Fruit fly (Drosophila melanogaster) whole organism, embryonic: ENCODE results near the gene CG5498.

ENCODE experiments used
- Aef1 ChIP-seq: fragments of 200-800 bp; sonication (Bioruptor generic); IDR thresholded peaks from 3 replicates; pipeline ENCODE4 v1.3.6; 2022; ENCODE audit warnings: missing biosample characterization, missing genetic modification characterization
- B-H2 ChIP-seq: fragments of 200-800 bp; sonication (Bioruptor generic); optimal IDR thresholded peaks from 2 replicates; lab custom pipeline; 2018; ENCODE audit warnings: missing biosample characterization, mild to moderate bottlenecking, missing genetic modification characterization
- CG10366 ChIP-seq: fragments of 200-800 bp; sonication (Bioruptor generic); IDR thresholded peaks from 2 replicates; pipeline ENCODE4 v1.3.6; 2022; ENCODE audit warnings: missing biosample characterization, missing genetic modification characterization
- CG11085 ChIP-seq: fragments of 200-800 bp; sonication (Bioruptor generic); IDR thresholded peaks from 2 replicates; pipeline ENCODE4 v1.3.6; 2022; ENCODE audit warnings: missing biosample characterization, missing genetic modification characterization
- CG11504 ChIP-seq: fragments of 200-800 bp; sonication (Bioruptor generic); optimal IDR thresholded peaks from 3 replicates; lab custom pipeline; 2019; ENCODE audit warnings: missing biosample characterization, mild to moderate bottlenecking, missing genetic modification characterization, moderate library complexity
- CG14965 ChIP-seq: fragments of 200-800 bp; sonication (Bioruptor generic); optimal IDR thresholded peaks from 2 replicates; lab custom pipeline; 2016; ENCODE audit warnings: missing biosample characterization, missing genetic modification characterization, borderline replicate concordance
- CG15514 ChIP-seq: fragments of 200-800 bp; sonication (Bioruptor generic); optimal IDR thresholded peaks from 3 replicates; lab custom pipeline; 2017; ENCODE audit warnings: missing biosample characterization, missing genetic modification characterization, mild to moderate bottlenecking, moderate library complexity, missing genetic modification reagents
- CG17385 ChIP-seq: fragments of 200-800 bp; sonication (Bioruptor generic); optimal IDR thresholded peaks from 3 replicates; lab custom pipeline; 2018; ENCODE audit warnings: missing biosample characterization, mild to moderate bottlenecking, missing genetic modification characterization
- CG17612 ChIP-seq: fragments of 200-800 bp; sonication (Bioruptor generic); IDR thresholded peaks from 2 replicates; pipeline ENCODE4 v1.3.6; 2022; ENCODE audit warnings: missing biosample characterization, missing genetic modification characterization
- CG17802 ChIP-seq: fragments of 200-800 bp; sonication (Bioruptor generic); optimal IDR thresholded peaks from 2 replicates; lab custom pipeline; 2018; ENCODE audit warnings: missing biosample characterization, mild to moderate bottlenecking, missing genetic modification characterization, moderate library complexity
- CG17829 ChIP-seq: fragments of 200-800 bp; optimal IDR thresholded peaks from 2 replicates; lab custom pipeline; 2019; ENCODE audit warnings: missing biosample characterization, mild to moderate bottlenecking, missing genetic modification characterization, moderate library complexity
- CG18619 ChIP-seq: fragments of 200-800 bp; sonication (Bioruptor generic); optimal IDR thresholded peaks from 3 replicates; lab custom pipeline; 2017; ENCODE audit warnings: missing biosample characterization, mild to moderate bottlenecking, missing genetic modification characterization
- CG31441 ChIP-seq: fragments of 200-800 bp; sonication (Bioruptor generic); IDR thresholded peaks from 2 replicates; pipeline ENCODE4 v1.3.6; 2022; ENCODE audit warnings: missing biosample characterization, missing genetic modification characterization
- CG34224 ChIP-seq: fragments of 200-800 bp; sonication (Bioruptor generic); IDR thresholded peaks from 3 replicates; pipeline ENCODE4 v1.3.6; 2022; ENCODE audit warnings: missing biosample characterization, missing genetic modification characterization; ENCODE audit not compliant: partially characterized antibody
- CG3847 ChIP-seq: fragments of 200-800 bp; sonication (Bioruptor generic); IDR thresholded peaks from 2 replicates; pipeline ENCODE4 v1.3.6; 2022; ENCODE audit warnings: missing biosample characterization, missing genetic modification characterization
- CG4424 ChIP-seq: fragments of 200-800 bp; sonication (Bioruptor generic); optimal IDR thresholded peaks from 3 replicates; lab custom pipeline; 2016; ENCODE audit warnings: missing biosample characterization, missing genetic modification characterization
- CG5953 ChIP-seq: fragments of 200-800 bp; sonication (Bioruptor generic); IDR thresholded peaks from 2 replicates; pipeline ENCODE4 v1.3.6; 2022; ENCODE audit warnings: missing biosample characterization, missing genetic modification characterization
- CG6272 ChIP-seq: fragments of 200-800 bp; sonication (Bioruptor generic); IDR thresholded peaks from 2 replicates; pipeline ENCODE4 v1.3.6; 2022; ENCODE audit warnings: missing biosample characterization, missing genetic modification characterization
- CG6689 ChIP-seq: fragments of 200-800 bp; sonication (Bioruptor generic); IDR thresholded peaks from 2 replicates; pipeline ENCODE4 v1.3.6; 2022; ENCODE audit warnings: missing biosample characterization, missing genetic modification characterization
- CG6791 ChIP-seq: fragments of 200-800 bp; sonication (Bioruptor generic); IDR thresholded peaks from 3 replicates; pipeline ENCODE4 v1.3.6; 2022; ENCODE audit warnings: missing biosample characterization, missing genetic modification characterization; ENCODE audit not compliant: partially characterized antibody
- CG7271 ChIP-seq: fragments of 200-800 bp; sonication (Bioruptor generic); optimal IDR thresholded peaks from 2 replicates; lab custom pipeline; 2018; ENCODE audit warnings: missing biosample characterization, mild to moderate bottlenecking, missing genetic modification characterization, moderate library complexity
- CrebB ChIP-seq: fragments of 200-800 bp; sonication (Bioruptor generic); optimal IDR thresholded peaks from 3 replicates; lab custom pipeline; 2018; ENCODE audit warnings: missing biosample characterization, mild to moderate bottlenecking, missing genetic modification characterization
- Dll ChIP-seq: fragments of 200-800 bp; sonication (Bioruptor generic); IDR thresholded peaks from 4 replicates; pipeline ENCODE4 v1.3.6; 2022; ENCODE audit warnings: missing biosample characterization, missing genetic modification characterization; ENCODE audit not compliant: partially characterized antibody
- GATAe ChIP-seq: fragments of 200-800 bp; sonication (Bioruptor generic); conservative IDR thresholded peaks from 2 replicates; pipeline ENCODE4 v1.3.6; 2022; ENCODE audit warnings: missing biosample characterization, missing genetic modification characterization
- MTF-1 ChIP-seq: fragments of 200-800 bp; sonication (Bioruptor generic); optimal IDR thresholded peaks from 2 replicates; lab custom pipeline; 2018; ENCODE audit warnings: missing biosample characterization, mild to moderate bottlenecking, missing genetic modification characterization, borderline replicate concordance
- Med ChIP-seq: fragments of 200-800 bp; sonication (Bioruptor generic); peaks from one replicate; lab custom pipeline; 2016; ENCODE audit warnings: missing biosample characterization, missing genetic modification characterization, mild to moderate bottlenecking, inconsistent platforms, moderate library complexity
- Sry-β ChIP-seq: fragments of 200-800 bp; sonication (Bioruptor generic); optimal IDR thresholded peaks from 2 replicates; lab custom pipeline; 2018; ENCODE audit warnings: missing biosample characterization, mild to moderate bottlenecking, missing genetic modification characterization, moderate library complexity
- Tbp ChIP-seq: fragments of >200 bp; optimal IDR thresholded peaks from 2 replicates; lab custom pipeline; 2018; ENCODE audit warnings: missing biosample characterization, missing genetic modification characterization
- Usf ChIP-seq: fragments of 200-800 bp; sonication (Bioruptor generic); optimal IDR thresholded peaks from 2 replicates; lab custom pipeline; 2017; ENCODE audit warnings: missing genotype, missing biosample characterization, missing genetic modification characterization
- YL-1 ChIP-seq: fragments of 200-800 bp; sonication (Bioruptor generic); optimal IDR thresholded peaks from 3 replicates; lab custom pipeline; 2017; ENCODE audit warnings: missing biosample characterization, mild to moderate bottlenecking, missing genetic modification characterization
- ab ChIP-seq: fragments of 200-800 bp; sonication (Bioruptor generic); optimal IDR thresholded peaks from 2 replicates; lab custom pipeline; 2016; ENCODE audit warnings: missing biosample characterization, missing genetic modification characterization
- ara ChIP-seq: fragments of 200-800 bp; sonication (Bioruptor generic); IDR thresholded peaks from 2 replicates; pipeline ENCODE4 v1.3.6; 2022; ENCODE audit warnings: missing biosample characterization, missing genetic modification characterization
- bbx ChIP-seq: fragments of 200-800 bp; sonication (Bioruptor generic); IDR thresholded peaks from 2 replicates; pipeline ENCODE4 v1.3.6; 2022; ENCODE audit warnings: missing biosample characterization, missing genetic modification characterization; ENCODE audit not compliant: partially characterized antibody
- bowl ChIP-seq: fragments of 200-800 bp; sonication (Bioruptor generic); IDR thresholded peaks from 2 replicates; pipeline ENCODE4 v1.3.6; 2022; ENCODE audit warnings: missing biosample characterization, missing genetic modification characterization
- bsh ChIP-seq, 2 experiments: fragments of 200-800 bp; sonication (Bioruptor generic); optimal IDR thresholded peaks; 2 replicates each; lab custom pipeline; 2017 to 2018; ENCODE audit warnings: mild to moderate bottlenecking in 2 of 2, missing biosample characterization in 2 of 2, missing genetic modification characterization in 2 of 2, moderate library complexity in 1 of 2
- caup ChIP-seq: fragments of 200-800 bp; sonication (Bioruptor generic); optimal IDR thresholded peaks from 3 replicates; lab custom pipeline; 2017; ENCODE audit warnings: missing biosample characterization, mild to moderate bottlenecking, missing genetic modification characterization, moderate library complexity; ENCODE audit not compliant: severe bottlenecking
- corto ChIP-seq: fragments of 200-800 bp; sonication (Bioruptor generic); optimal IDR thresholded peaks from 2 replicates; lab custom pipeline; 2016; ENCODE audit warnings: missing biosample characterization, mild to moderate bottlenecking, missing genetic modification characterization, moderate library complexity
- dimm ChIP-seq: fragments of 200-800 bp; sonication (Bioruptor generic); IDR thresholded peaks from 2 replicates; pipeline ENCODE4 v1.3.6; 2022; ENCODE audit warnings: missing biosample characterization, missing genetic modification characterization
- ftz-f1 ChIP-seq: fragments of 200-800 bp; sonication (Bioruptor generic); optimal IDR thresholded peaks from 2 replicates; lab custom pipeline; 2016; ENCODE audit warnings: missing biosample characterization, missing genetic modification characterization
- grau ChIP-seq: fragments of 200-800 bp; optimal IDR thresholded peaks from 3 replicates; lab custom pipeline; 2019; ENCODE audit warnings: missing biosample characterization, mild to moderate bottlenecking, missing genetic modification characterization, moderate library complexity
- jumu ChIP-seq: fragments of 200-800 bp; sonication (Bioruptor generic); optimal IDR thresholded peaks from 3 replicates; lab custom pipeline; 2016; ENCODE audit warnings: missing biosample characterization, missing genetic modification characterization
- lola ChIP-seq, 3 experiments: fragments of >200 bp in 2 of 3; fragments of 200-800 bp in 1 of 3; sonication (Bioruptor generic) in 1 of 3; optimal IDR thresholded peaks; 2 replicates each; lab custom pipeline; 2017 to 2019; ENCODE audit warnings: missing biosample characterization in 3 of 3, missing genetic modification characterization in 3 of 3, mild to moderate bottlenecking in 1 of 3, moderate library complexity in 1 of 3
- mld ChIP-seq: fragments of 200-800 bp; sonication (Bioruptor generic); IDR thresholded peaks from 3 replicates; pipeline ENCODE4 v1.3.6; 2022; ENCODE audit warnings: missing biosample characterization, missing genetic modification characterization; ENCODE audit not compliant: partially characterized antibody
- nerfin-1 ChIP-seq: fragments of 200-800 bp; sonication (Bioruptor generic); optimal IDR thresholded peaks from 3 replicates; lab custom pipeline; 2019; ENCODE audit warnings: missing biosample characterization, mild to moderate bottlenecking, missing genetic modification characterization, moderate library complexity
- sd ChIP-seq: fragments of 200-800 bp; sonication (Bioruptor generic); optimal IDR thresholded peaks from 3 replicates; lab custom pipeline; 2018; ENCODE audit warnings: missing biosample characterization, mild to moderate bottlenecking, missing genetic modification characterization, moderate library complexity
- sima ChIP-seq: fragments of 200-800 bp; sonication (Bioruptor generic); optimal IDR thresholded peaks from 2 replicates; lab custom pipeline; 2016; ENCODE audit warnings: missing biosample characterization, missing genetic modification characterization
- tgo ChIP-seq: fragments of 200-800 bp; sonication (Bioruptor generic); IDR thresholded peaks from 3 replicates; pipeline ENCODE4 v1.3.6; 2022; ENCODE audit warnings: missing biosample characterization, missing genetic modification characterization
- tio ChIP-seq: fragments of 200-800 bp; sonication (Bioruptor generic); optimal IDR thresholded peaks from 2 replicates; lab custom pipeline; 2017; ENCODE audit warnings: missing biosample characterization, missing genetic modification characterization, inconsistent platforms
- tll ChIP-seq, 2 experiments: fragments of 200-800 bp in 1 of 2; fragments of >200 bp in 1 of 2; sonication (Bioruptor generic) in 1 of 2; optimal IDR thresholded peaks; 2 replicates each; lab custom pipeline; 2017 to 2019; ENCODE audit warnings: missing biosample characterization in 2 of 2, missing genetic modification characterization in 2 of 2, mild to moderate bottlenecking in 1 of 2, moderate library complexity in 1 of 2
- zen2 ChIP-seq: fragments of 200-800 bp; sonication (Bioruptor generic); IDR thresholded peaks from 3 replicates; pipeline ENCODE4 v1.3.6; 2022; ENCODE audit warnings: missing biosample characterization, missing genetic modification characterization; ENCODE audit not compliant: partially characterized antibody

Gene CG5498

dm6 chr3L:20432297-20432696 is 48.4 kb upstream of the CG5498 start, which contains the start of the genes Las and Psn (continued):
- no peak for TF ChIP-seq GATAe (GFP tag; lab: Robert Waterston, UW)
- TF ChIP-seq lola (GFP tag; optimal IDR thresholded peaks at IDR 0.05; lab: Kevin White, UChicago) = no peak
- TF ChIP-seq sd (tag; lab: Kevin White, UChicago) = no peak
- TF ChIP-seq YL-1 (GFP tag; lab: Kevin White, UChicago) = peak; percentile 80
- peak; percentile 90 for TF ChIP-seq Med (GFP tag; lab: Kevin White, UChicago)
- no peak for TF ChIP-seq ara (GFP tag; lab: Robert Waterston, UW)
- no peak for TF ChIP-seq CG11504
- TF ChIP-seq CG6791 (GFP tag; lab: Robert Waterston, UW) = 0 out of 3 replicates have a peak, but pooled peaks have one; percentile 45
- no peak for TF ChIP-seq ab (GFP tag; lab: Kevin White, UChicago)
- no peak for TF ChIP-seq tio
- TF ChIP-seq CG15514 (GFP tag; lab: Kevin White, UChicago) = peak; percentile 20
- no peak for TF ChIP-seq jumu
- no peak for TF ChIP-seq CG5953 (GFP tag; lab: Robert Waterston, UW)
- no peak for TF ChIP-seq CG14965
- TF ChIP-seq CG3847 (GFP tag; lab: Robert Waterston, UW) = no peak
- TF ChIP-seq CG17829 = peak; percentile 43
- no peak for TF ChIP-seq sima (GFP tag; lab: Kevin White, UChicago)
- no peak for TF ChIP-seq Aef1 (GFP tag; lab: Robert Waterston, UW)
- 0 out of 2 replicates have a peak, but pooled peaks have one; percentile 16 for TF ChIP-seq bbx (GFP tag; lab: Robert Waterston, UW)
- TF ChIP-seq CG11085 (GFP tag; lab: Robert Waterston, UW) = no peak
- no peak for TF ChIP-seq Tbp
- TF ChIP-seq CG17385 (GFP tag; lab: Kevin White, UChicago) = no peak
- TF ChIP-seq MTF-1 (GFP tag; lab: Kevin White, UChicago) = no peak
- TF ChIP-seq CrebB = no peak
- TF ChIP-seq ftz-f1 (GFP tag; lab: Kevin White, UChicago) = no peak
- TF ChIP-seq mld (GFP tag; lab: Robert Waterston, UW) = no peak
- no peak for TF ChIP-seq corto (GFP tag; lab: Kevin White, UChicago)
- no peak for TF ChIP-seq CG17612 (GFP tag; lab: Robert Waterston, UW)
- peak; percentile 84 for TF ChIP-seq Dll
- no peak for TF ChIP-seq CG6689 (GFP tag; lab: Robert Waterston, UW)
- TF ChIP-seq nerfin-1 (tag; lab: Kevin White, UChicago) = no peak
- TF ChIP-seq grau = no peak
- TF ChIP-seq zen2 = no peak; the same call in 2 of the 3 replicates
- TF ChIP-seq CG17802 (tag; lab: Kevin White, UChicago) = no peak
- peak; percentile 62 for TF ChIP-seq CG34224 (GFP tag; lab: Robert Waterston, UW)
- TF ChIP-seq dimm = no peak
- peak; percentile 7 for TF ChIP-seq B-H2 (GFP tag; lab: Kevin White, UChicago)
- TF ChIP-seq CG18619 (GFP tag; lab: Kevin White, UChicago) = no peak
- TF ChIP-seq caup (GFP tag; lab: Kevin White, UChicago) = no peak
- no peak for TF ChIP-seq CG7271 (tag; lab: Kevin White, UChicago)
- TF ChIP-seq Usf = no peak
- no peak for TF ChIP-seq CG31441 (GFP tag; lab: Robert Waterston, UW)
- no peak for TF ChIP-seq bowl
- no peak for TF ChIP-seq tgo (GFP tag; lab: Robert Waterston, UW)
- no peak for TF ChIP-seq CG6272
- no peak for TF ChIP-seq Sry-β (GFP tag; lab: Kevin White, UChicago)
- no peak for TF ChIP-seq CG10366 (GFP tag; lab: Robert Waterston, UW)
- TF ChIP-seq CG4424 (GFP tag; lab: Kevin White, UChicago) = no peak
- TF ChIP-seq bsh (GFP tag; optimal IDR thresholded peaks at IDR 0.05; lab: Kevin White, UChicago) = no peak
- no peak for TF ChIP-seq tll (GFP tag; optimal IDR thresholded peaks at IDR 0.05; lab: Kevin White, UChicago)
